Worm (Caenorhabditis elegans) whole organism, L2 larva: ENCODE data around the gene cks-1.

Experiments used
- ceh-82 ChIP-seq: fragments of 150-350 bp; optimal IDR thresholded peaks from 2 replicates; lab custom pipeline; 2014; ENCODE audit warnings: missing biosample characterization, missing genetic modification characterization
- lin-39 ChIP-seq: fragments of 150-350 bp; optimal IDR thresholded peaks from 2 replicates; lab custom pipeline; 2014; ENCODE audit warnings: missing biosample characterization, missing genetic modification reagents, missing genetic modification characterization
- mdl-1 ChIP-seq, 2 experiments: fragments of 150-350 bp in 1 of 2; sonication (generic microtip) in 1 of 2; optimal IDR thresholded peaks; 2 replicates each; lab custom pipeline; 2017; ENCODE audit warnings: missing biosample characterization in 2 of 2, missing genetic modification characterization in 2 of 2
- nhr-12 ChIP-seq: fragments of 150-350 bp; optimal IDR thresholded peaks from 2 replicates; lab custom pipeline; 2014; ENCODE audit warnings: missing biosample characterization, missing genetic modification characterization
- nhr-25 ChIP-seq: fragments of 150-350 bp; sonication (generic microtip); optimal IDR thresholded peaks from 3 replicates; lab custom pipeline; 2014; ENCODE audit warnings: missing biosample characterization, missing genetic modification characterization
- unc-39 ChIP-seq: fragments of 150-350 bp; optimal IDR thresholded peaks from 2 replicates; lab custom pipeline; 2014; ENCODE audit warnings: missing biosample characterization, missing genetic modification characterization
- unc-55 ChIP-seq: fragments of 150-350 bp; sonication (generic microtip); optimal IDR thresholded peaks from 3 replicates; lab custom pipeline; 2014; ENCODE audit warnings: missing biosample characterization, missing genetic modification reagents, missing genetic modification characterization
- unc-62 ChIP-seq: fragments of 150-350 bp; optimal IDR thresholded peaks from 2 replicates; lab custom pipeline; 2014; ENCODE audit warnings: missing biosample characterization, missing genetic modification reagents, missing genetic modification characterization
- ztf-11 ChIP-seq: sonication (generic microtip); optimal IDR thresholded peaks from 2 replicates; lab custom pipeline; 2017; ENCODE audit warnings: missing biosample characterization, missing genetic modification characterization

- TF ChIP-seq lin-39 (tag; lab: Kevin White, UChicago) (no peak), nhr-12 (tag; lab: Kevin White, UChicago) (no peak), unc-55 (GFP tag; lab: Kevin White, UChicago) (no peak), mdl-1 (tag; optimal IDR thresholded peaks at IDR 0.05; lab: Kevin White, UChicago) (no peak), unc-39 (tag; lab: Kevin White, UChicago) (no peak), ceh-82 (tag; lab: Kevin White, UChicago) (no peak), ztf-11 (tag; lab: Kevin White, UChicago) (no peak), unc-62 (GFP tag; lab: Kevin White, UChicago) (no peak), nhr-25 (no peak)
These were observed 41.2 kb upstream of the cks-1 start, which contains the start of gene oat-1 for ce11 chrIV:8472493-8472892.
